Worm (Caenorhabditis elegans): ENCODE measurements around the gene set-21.

DNA sequence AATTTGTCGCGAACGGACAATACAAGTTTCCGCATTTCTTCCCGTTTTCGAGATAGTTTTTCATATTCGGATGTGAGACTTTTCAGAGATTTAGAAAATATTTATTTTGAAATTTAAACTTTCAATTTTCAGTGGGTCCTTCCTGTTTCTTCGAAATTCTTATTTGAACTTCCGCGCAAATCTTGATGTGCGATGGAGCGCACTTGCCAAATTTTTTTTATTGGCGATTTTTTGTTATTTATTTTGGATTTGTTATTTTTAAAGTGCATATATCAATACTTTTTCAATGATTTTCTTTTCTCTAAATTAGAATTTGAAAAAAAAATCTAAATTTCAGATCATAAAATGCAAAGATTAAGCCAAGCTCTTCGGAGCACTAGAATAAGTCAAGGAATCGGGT lies 33.3 kb upstream of the set-21 start, which contains the start of gene sars-2:
- TF ChIP-seq fkh-10 (GFP tag; optimal IDR thresholded peaks at IDR 0.05) (no peak), elt-2 (tag; optimal IDR thresholded peaks at IDR 0.05) (no peak), egl-27 (tag; optimal IDR thresholded peaks at IDR 0.05) (no peak), ama-1 (optimal IDR thresholded peaks at IDR 0.05) (no peak)

All from whole organism, L3 larva.